Fruit fly (Drosophila melanogaster): ENCODE measurements around the gene LysX.

LysX gene

dm6 chr3L:1166945-1167913 lies 27.9 kb downstream of the LysX start (continued):
- no peak for TF ChIP-seq CG10543 (GFP tag; optimal IDR thresholded peaks at IDR 0.05)
- TF ChIP-seq Dp (GFP tag; optimal IDR thresholded peaks at IDR 0.05): no peak
- no peak for TF ChIP-seq CG1792 (GFP tag; optimal IDR thresholded peaks at IDR 0.05)
- TF ChIP-seq Jarid2 (GFP tag; optimal IDR thresholded peaks at IDR 0.05): no peak
- no peak for TF ChIP-seq Lpt (GFP tag; optimal IDR thresholded peaks at IDR 0.05)
- TF ChIP-seq Camta (GFP tag; optimal IDR thresholded peaks at IDR 0.05): peak; percentile 72
- TF ChIP-seq CG10209 (GFP tag; optimal IDR thresholded peaks at IDR 0.05): no peak
- TF ChIP-seq CG7271 (tag; optimal IDR thresholded peaks at IDR 0.05): no peak
- TF ChIP-seq gsb (GFP tag; IDR thresholded peaks at IDR 0.05): no peak
- TF ChIP-seq CG9215 (GFP tag; IDR thresholded peaks at IDR 0.05): no peak
- TF ChIP-seq Dref (GFP tag; IDR thresholded peaks at IDR 0.05): no peak
- no peak; the same call in 1 of the 2 replicates for TF ChIP-seq ap (GFP tag; IDR thresholded peaks at IDR 0.05)
- TF ChIP-seq CG1603 (tag; optimal IDR thresholded peaks at IDR 0.05): peak; percentile 31
- no peak for TF ChIP-seq otp (GFP tag; IDR thresholded peaks at IDR 0.05)
- no peak for TF ChIP-seq scrt (GFP tag; optimal IDR thresholded peaks at IDR 0.05)
- no peak for TF ChIP-seq CG17328 (GFP tag; IDR thresholded peaks at IDR 0.05)
- peak in 1 of 3 experiments; percentile 39 for TF ChIP-seq lola (GFP tag; optimal IDR thresholded peaks at IDR 0.05)
- peak; percentile 12 for TF ChIP-seq ATbp (GFP tag; optimal IDR thresholded peaks at IDR 0.05)
- no peak for TF ChIP-seq gt (GFP tag; IDR thresholded peaks at IDR 0.05)
- TF ChIP-seq CG6813 (GFP tag; optimal IDR thresholded peaks at IDR 0.05): no peak
- TF ChIP-seq CG10321 (GFP tag; IDR thresholded peaks at IDR 0.05): no peak
- no peak for TF ChIP-seq NFAT (GFP tag; IDR thresholded peaks at IDR 0.05)
- no peak for TF ChIP-seq CkIIα-i1 (GFP tag; IDR thresholded peaks at IDR 0.05)
- TF ChIP-seq Sox100B (GFP tag; optimal IDR thresholded peaks at IDR 0.05): no peak
- no peak for TF ChIP-seq br (optimal IDR thresholded peaks at IDR 0.05)
- TF ChIP-seq Bgb (GFP tag; IDR thresholded peaks at IDR 0.05; ENCODE audit: partially characterized antibody): no peak
- TF ChIP-seq Opbp (GFP tag; IDR thresholded peaks at IDR 0.05; ENCODE audit: partially characterized antibody): no peak
- no peak for TF ChIP-seq insv (GFP tag; optimal IDR thresholded peaks at IDR 0.05)
- no peak for TF ChIP-seq CG6765 (GFP tag; optimal IDR thresholded peaks at IDR 0.05)
- TF ChIP-seq Dip3 (GFP tag; optimal IDR thresholded peaks at IDR 0.05): no peak
- TF ChIP-seq CG17912 (GFP tag; optimal IDR thresholded peaks at IDR 0.05): no peak
- TF ChIP-seq wor (GFP tag; IDR thresholded peaks at IDR 0.05): no peak
- TF ChIP-seq TFAM (GFP tag; optimal IDR thresholded peaks at IDR 0.05): no peak
- peak; percentile 87 for TF ChIP-seq CG17829 (tag; optimal IDR thresholded peaks at IDR 0.05)
- no peak for TF ChIP-seq CG8478 (optimal IDR thresholded peaks at IDR 0.05)
- TF ChIP-seq MTF-1 (GFP tag; optimal IDR thresholded peaks at IDR 0.05; ENCODE audit: borderline replicate concordance): no peak
- no peak for TF ChIP-seq BtbVII (GFP tag; optimal IDR thresholded peaks at IDR 0.05)
- TF ChIP-seq D19B (GFP tag; optimal IDR thresholded peaks at IDR 0.05): no peak
- TF ChIP-seq schlank (tag; optimal IDR thresholded peaks at IDR 0.05): no peak
- no peak for TF ChIP-seq ems (GFP tag; optimal IDR thresholded peaks at IDR 0.05)
- peak; percentile 60 for TF ChIP-seq ac (GFP tag; optimal IDR thresholded peaks at IDR 0.05)
- TF ChIP-seq CG14050 (GFP tag; IDR thresholded peaks at IDR 0.05): no peak
- no peak for TF ChIP-seq unc-4 (GFP tag; IDR thresholded peaks at IDR 0.05; ENCODE audit: partially characterized antibody)
- TF ChIP-seq HLH3B (GFP tag; IDR thresholded peaks at IDR 0.05): peak; percentile 46; the same call in 1 of the 2 replicates
- no peak for TF ChIP-seq knrl (GFP tag; IDR thresholded peaks at IDR 0.05; ENCODE audit: partially characterized antibody)
- TF ChIP-seq CG2120 (GFP tag; optimal IDR thresholded peaks at IDR 0.05): no peak
- no peak for TF ChIP-seq Abd-B (GFP tag; optimal IDR thresholded peaks at IDR 0.05)
- no peak for TF ChIP-seq kah (GFP tag; optimal IDR thresholded peaks at IDR 0.05)
- no peak for TF ChIP-seq CG12236 (GFP tag; optimal IDR thresholded peaks at IDR 0.05)
